Fruit fly (Drosophila melanogaster): ENCODE data around the gene frm.

Gene frm

DNA sequence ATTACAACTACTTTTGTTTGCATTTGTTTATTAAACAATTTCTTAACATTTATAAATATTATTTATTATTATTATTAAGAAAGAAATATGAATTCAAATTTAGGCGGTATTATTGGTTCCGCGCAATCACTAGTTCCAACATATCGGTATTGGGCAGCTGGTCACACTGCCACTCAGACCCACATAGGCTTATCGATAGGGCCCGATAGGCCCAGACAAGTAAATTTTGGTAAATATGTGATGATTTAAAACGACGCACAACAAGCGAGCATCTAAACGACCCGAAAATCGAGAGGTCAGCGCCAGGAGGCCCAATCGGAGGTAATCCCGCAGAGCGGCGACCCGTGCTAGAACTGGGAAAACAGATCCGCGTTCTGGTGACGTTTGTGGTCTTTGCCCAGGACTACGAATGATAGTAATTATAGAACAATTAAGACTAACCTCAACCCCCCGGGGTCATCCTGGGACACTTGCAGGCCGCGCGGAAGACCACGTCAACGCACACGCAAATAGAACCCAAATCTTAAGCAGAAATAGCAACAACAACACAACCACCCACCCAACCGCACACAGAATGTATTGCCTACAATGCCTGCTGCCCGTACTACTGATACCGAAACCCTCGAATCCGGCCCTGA, 14.2 kb upstream of the frm start, which contains the start of gene bc10:
TSS of gene bc10 (plus strand) at position 181 of the 638 bp plus-strand sequence.
- TF ChIP-seq noc (tag; optimal IDR thresholded peaks at IDR 0.05) = no peak

DNA sequence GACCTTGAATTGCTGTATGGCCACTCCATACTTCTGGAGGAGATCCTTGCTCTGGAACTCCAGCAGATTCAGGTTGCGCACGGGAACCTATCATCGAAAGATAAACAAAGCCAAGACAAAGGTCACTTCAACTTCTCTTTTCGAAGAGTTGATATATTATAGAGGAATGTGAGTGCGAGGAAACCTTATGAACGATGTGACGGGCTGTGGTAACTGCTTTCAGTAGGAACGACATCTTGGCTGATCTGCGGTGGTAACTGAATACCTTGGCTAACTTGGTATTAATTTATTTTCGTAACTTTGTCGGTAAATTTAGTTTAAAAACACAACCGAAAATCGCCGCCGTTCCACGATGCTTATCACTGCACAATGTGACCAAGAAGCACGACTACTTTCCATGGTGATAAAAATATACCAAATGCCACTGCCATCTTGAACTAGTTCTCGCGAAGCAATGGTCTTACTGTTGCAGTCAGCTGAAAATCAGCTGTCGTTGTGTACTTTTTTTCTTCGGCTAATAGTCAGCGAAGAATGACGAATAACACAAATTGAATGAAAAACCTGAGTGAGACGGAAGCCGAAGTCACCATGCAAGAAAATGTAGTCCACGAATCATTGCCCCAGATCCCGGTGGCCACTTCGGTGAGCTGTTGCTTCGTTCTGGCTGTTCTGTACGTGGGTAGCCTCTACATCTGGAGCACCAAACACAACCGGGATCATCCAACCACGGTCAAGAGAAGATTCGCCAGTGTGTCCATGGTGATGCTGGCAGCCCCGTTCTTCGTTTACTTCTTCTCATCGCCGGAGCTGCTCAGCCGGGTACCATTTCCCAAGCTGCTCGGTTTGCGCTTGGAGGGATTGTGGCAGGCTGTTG, 12.6 kb upstream of the frm start, which contains the start of the genes ScsbetaG and Sras:
TSS of gene ScsbetaG (minus strand) at position 383 of the 874 bp plus-strand sequence.
TSS of gene Sras (plus strand) at position 466 of the 874 bp plus-strand sequence.
- no peak for TF ChIP-seq noc (tag; optimal IDR thresholded peaks at IDR 0.05)

DNA sequence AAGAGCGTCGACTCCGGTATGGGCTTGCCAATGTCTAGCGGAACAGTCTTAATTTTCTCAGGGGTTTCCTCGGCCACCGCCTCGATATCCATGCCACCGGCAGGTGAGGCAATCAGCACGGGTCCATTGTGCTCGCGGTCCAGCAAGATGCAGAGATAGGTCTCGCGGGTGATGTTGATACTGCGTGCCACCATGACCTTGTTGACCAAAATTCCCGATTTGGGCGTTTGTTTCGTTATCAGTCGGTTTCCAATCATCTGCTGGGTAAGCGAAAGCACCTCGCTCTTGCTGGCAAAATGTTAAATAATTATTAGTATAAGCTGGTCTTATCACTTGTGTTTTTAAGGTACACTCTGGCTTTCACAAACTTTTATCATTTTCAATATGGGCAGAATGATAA, 11.6 kb upstream of the frm start:
- TF ChIP-seq noc (tag; optimal IDR thresholded peaks at IDR 0.05) = no peak

DNA sequence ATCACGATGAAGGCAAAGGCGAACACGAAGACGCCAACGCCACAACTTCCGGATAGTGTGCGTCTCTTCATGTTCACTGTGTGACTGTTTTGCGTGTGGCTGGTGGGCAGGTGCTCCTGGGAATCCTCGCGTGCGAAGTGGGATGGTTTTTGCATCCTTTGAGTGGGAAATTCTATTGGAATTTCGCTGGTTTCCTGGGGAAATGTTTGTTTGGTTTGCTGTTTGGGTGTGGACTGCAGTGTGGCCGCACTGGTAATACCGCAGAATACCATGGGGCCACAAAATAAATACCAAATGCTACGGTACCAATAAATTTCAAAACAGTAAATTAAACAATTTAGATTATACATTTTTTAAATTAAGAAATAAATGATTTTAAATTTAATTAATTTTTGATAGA, 10.4 kb upstream of the frm start, which contains the start of gene sinu:
TSS of gene sinu (minus strand) at position 258 of the 400 bp plus-strand sequence.
- no peak for TF ChIP-seq noc (tag; optimal IDR thresholded peaks at IDR 0.05)

DNA sequence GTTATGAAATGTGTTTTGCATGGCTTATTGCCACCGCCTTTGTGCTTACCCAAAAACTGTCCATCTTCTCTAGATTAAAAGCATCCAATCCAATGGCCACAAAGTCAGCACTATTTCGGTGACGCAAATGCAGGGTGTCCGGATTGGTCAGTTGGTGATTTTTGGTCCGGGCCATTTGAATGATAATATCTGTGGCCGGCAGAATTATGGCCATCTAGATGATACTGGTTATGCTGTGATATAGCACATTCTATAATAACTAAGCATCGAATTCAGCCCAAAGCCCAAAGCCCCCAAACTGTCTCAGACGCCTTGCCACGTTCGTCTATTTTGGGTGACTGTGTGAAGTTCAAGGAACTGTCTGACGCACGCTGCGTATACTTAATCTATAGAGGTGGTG, 5.2 kb upstream of the frm start:
- TF ChIP-seq noc (tag; optimal IDR thresholded peaks at IDR 0.05) = no peak

DNA sequence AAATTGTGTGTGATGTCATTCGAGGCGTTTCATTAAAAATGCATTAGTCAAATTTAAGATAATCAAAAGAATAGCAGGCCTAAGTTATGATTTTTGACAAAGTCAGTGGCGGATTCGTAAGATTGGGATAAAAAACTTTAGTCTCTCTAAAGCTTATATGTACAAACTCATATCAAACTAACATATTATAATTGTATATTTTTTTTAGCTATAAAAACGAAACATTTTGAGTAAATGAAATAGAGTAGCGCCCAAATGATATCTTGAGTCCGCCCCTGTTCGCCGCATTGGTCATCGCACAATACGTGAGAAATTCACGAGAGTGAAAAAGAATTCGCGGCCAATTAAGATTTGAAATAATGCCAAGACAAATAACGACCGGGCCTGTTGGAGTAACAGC, 3.4 kb upstream of the frm start:
- peak; percentile 65 for TF ChIP-seq noc (tag; optimal IDR thresholded peaks at IDR 0.05)

DNA sequence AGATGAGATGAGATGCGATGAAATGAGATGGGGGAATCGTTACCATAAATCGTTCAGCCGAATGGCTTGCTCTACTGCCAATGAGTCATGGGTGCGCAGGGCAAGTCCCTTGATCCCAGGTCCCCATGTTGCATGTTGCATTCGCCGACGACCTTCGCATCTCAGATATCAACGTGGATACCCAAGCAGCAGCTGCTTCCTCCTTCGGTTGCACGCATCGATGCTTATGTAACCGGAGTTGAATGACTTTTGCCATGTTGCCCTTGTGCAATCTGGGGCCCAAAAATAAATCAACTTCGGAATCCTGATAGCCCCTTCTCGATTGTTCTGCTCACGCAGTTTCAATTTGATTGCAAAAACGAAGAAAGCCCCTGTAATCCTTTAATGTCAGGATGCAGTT, 2.8 kb upstream of the frm start:
- no peak for TF ChIP-seq noc (tag; optimal IDR thresholded peaks at IDR 0.05)

DNA sequence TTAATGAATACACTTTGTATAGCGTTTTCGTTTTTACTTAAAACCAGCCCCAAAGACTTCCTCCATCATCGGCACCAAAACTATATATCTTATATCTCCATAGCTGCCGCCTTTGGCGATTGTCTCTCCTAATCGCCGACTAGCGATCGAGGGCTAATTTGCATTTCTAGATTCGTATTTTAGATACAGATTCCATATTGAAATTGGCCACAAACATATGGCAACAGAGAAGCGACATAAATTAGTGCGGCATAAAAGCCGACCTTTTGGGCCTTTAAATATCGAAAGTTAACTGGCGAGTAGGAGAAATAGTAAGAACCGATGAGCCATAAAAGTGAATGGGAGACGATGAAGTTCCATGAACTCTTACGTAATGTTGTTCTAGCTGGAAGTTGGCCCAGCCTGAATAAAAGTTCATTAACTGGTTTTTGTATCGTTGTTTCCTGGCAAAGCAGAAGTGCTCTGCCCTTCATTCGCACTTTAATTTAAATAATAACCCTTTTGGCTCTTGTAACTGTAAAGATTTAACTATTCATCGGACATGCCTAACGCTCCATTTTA, 2.4 kb downstream of the frm start:
- no peak for TF ChIP-seq noc (tag; optimal IDR thresholded peaks at IDR 0.05)

DNA sequence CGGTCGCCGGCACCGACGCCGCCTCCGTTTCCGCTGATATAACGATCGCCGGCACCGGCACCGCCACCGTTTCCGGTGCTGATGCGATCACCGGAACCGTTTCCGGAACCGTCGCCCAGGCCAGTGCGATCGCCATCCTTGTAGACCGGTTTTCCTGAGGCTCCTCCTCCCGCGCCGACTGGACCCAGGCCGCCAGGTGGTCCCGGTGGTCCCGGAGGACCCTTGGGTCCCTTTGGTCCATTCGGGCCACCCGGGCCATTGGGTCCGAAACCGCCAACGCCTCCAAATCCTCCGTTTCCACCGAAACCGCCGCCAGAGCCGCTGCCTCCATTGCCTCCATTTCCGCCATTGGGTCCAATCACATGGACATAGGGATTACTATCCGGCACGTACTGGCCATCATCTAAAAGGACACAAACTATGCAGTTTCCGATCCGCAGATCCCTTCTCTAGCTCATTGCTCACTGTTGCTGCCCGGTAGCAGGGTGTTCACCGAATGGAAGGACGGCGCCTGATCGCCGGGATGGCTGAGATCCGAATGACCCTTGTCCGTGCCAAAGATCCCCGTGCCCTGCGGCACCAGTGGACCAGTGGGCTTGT, 8.1 kb downstream of the frm start:
- TF ChIP-seq noc (tag; optimal IDR thresholded peaks at IDR 0.05) = no peak

DNA sequence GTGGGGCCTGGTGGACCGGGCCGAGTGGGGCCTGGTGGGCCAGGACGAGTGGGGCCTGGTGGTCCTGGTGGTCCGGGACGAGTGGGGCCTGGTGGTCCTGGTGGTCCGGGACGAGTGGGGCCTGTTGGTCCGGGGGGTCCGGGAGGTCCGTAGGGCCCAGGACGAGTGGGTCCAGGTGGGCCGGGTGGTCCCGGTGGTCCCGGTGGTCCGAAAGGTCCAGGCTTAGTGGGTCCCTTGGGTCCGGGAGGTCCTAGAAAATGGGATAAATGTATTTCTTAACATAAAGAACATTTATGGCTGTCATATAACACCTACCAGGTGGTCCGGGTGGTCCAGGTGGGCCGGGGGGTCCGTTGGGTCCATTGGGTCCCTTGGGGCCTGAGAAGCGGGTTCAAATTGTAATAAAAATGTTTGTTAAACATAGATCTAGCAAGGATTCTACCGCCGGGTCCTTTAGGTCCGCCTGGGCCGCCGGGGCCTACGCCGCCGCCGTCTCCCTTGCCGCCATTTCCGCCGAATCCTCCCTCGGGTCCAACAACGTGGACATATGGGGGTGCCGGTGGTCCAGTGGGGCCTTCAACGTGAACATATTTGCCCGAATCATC, 10.2 kb downstream of the frm start:
- no peak for TF ChIP-seq noc (tag; optimal IDR thresholded peaks at IDR 0.05)

DNA sequence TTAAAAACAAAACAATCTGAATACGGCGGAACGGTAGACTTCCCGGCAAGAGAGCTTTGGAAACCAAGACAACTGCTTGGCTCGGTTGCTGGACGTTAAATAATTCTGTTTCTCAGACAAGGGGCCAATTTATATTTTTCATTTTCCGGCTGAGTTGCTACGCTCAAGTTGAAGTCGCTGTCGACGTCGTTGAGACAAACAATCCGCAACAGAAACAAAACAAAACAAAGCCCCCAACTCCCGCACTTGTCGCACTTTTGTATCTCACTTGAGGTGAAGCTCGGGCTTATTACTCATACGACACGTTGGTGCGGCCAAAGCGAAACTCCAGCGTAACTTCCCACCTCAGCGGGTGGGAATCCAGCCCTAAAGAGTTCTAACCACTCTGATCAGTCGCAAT, 15.3 kb downstream of the frm start, which contains the start of gene CG13285:
TSS of gene CG13285 (minus strand) at position 101 of the 400 bp plus-strand sequence.
- TF ChIP-seq noc (tag; optimal IDR thresholded peaks at IDR 0.05) = no peak

DNA sequence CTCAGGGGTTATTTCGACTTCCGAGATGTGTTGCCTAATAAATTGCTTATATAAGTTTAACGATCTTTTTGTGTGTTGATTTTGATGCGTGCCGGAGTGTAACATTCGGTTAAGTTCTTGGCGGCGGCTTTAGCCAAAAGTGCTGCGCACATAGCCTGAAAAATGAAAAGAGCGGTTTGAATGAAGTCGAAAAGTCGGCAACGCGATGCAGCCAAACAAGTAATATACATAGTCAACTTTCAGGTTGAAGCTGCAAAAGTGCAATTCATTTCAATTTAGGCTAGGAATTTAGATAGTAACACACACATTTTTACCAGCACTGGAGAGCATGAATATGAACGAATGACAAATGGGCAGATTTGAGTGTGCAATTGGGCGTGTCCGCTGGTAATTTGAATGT, 16.7 kb downstream of the frm start:
- no peak for TF ChIP-seq noc (tag; optimal IDR thresholded peaks at IDR 0.05)

DNA sequence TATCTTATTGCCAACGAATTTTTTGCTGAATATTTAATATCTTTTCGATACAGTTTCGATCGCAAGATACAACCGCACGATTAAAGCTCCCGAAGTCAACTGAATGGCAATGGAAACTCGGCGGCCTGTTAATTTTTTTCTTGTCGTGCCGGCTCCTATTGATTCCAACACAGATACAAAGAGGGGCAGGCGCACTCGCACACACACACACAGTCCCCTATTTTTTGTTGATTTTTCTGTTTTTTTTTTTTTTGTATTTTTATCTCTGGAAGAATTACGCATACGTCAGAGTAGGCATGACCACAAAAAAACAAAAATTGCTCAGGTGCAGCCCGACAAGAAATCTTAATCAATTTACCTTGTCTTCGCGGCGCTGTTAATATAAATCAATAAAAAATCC, 21.7 kb downstream of the frm start, which contains the start of gene Lkr:
TSS of gene Lkr (minus strand) at position 101 of the 400 bp plus-strand sequence.
- no peak for TF ChIP-seq noc (tag; optimal IDR thresholded peaks at IDR 0.05)

DNA sequence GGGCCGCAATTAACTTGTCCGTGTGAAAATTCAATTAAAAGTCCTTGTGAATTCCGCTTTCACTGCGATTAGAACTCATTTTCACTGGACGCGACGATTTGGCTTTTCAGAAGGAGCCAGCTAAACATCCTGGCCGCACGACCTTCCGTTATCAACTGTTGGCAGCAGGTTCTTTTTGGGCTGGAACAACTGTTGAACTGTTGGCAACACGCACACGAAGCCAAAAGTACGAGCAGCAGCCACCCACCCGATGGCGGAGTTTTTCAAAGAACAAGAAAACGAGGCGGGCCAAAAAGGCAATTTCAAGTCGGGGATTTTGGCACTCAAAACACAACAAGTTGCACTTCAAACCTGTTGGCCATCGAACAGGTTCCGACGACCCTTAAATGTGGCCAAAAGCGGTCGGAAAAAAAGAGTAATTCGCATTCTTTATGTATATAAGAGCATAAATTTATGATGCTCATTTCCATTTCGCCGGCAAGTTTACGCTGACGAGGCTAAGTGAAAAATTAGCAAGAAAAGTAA, 28.0 kb downstream of the frm start:
- TF ChIP-seq noc (tag; optimal IDR thresholded peaks at IDR 0.05) = no peak

DNA sequence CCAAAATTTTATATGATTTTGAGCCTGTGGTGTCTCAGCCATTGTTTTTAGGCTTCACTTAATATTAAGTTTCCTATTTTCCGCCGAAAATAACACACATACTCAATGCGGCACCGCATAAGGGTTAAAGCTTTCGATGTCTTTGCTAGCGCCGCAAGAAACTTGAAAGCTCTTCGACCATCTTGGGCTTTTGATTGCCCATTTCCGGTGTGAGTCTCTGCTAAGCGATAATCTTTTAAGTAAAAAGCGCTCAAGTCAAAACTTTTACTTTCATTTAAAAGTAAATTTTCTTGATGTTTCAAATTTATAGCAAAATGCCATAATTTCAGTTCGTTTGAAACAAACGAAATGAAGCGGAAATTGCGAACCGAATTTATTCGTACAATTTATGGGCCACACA, 39.0 kb downstream of the frm start:
- TF ChIP-seq noc (tag; optimal IDR thresholded peaks at IDR 0.05) = no peak
